Fruit fly (Drosophila melanogaster) whole organism, embryonic: ENCODE results near the gene CG32373.

Experiments used
- Abd-B ChIP-seq: fragments of 200-800 bp; sonication (Bioruptor generic); optimal IDR thresholded peaks from 2 replicates; lab custom pipeline; 2018; ENCODE audit warnings: missing biosample characterization, mild to moderate bottlenecking, missing genetic modification characterization, moderate library complexity
- Antp ChIP-seq: fragments of 200-800 bp; sonication (Bioruptor generic); optimal IDR thresholded peaks from 3 replicates; lab custom pipeline; 2016; ENCODE audit warnings: missing biosample characterization, missing genetic modification characterization
- CG10431 ChIP-seq: fragments of 200-800 bp; sonication (Bioruptor generic); optimal IDR thresholded peaks from 3 replicates; lab custom pipeline; 2018; ENCODE audit warnings: missing biosample characterization, mild to moderate bottlenecking, missing genetic modification characterization
- CG12155 ChIP-seq: fragments of 200-800 bp; sonication (Bioruptor generic); optimal IDR thresholded peaks from 3 replicates; lab custom pipeline; 2016; ENCODE audit warnings: missing biosample characterization, missing genetic modification characterization
- CG13624 ChIP-seq: fragments of 200-800 bp; sonication (Bioruptor generic); optimal IDR thresholded peaks from 2 replicates; lab custom pipeline; 2016; ENCODE audit warnings: missing biosample characterization, missing genetic modification characterization
- CG13894 ChIP-seq: fragments of 200-800 bp; sonication (Bioruptor generic); optimal IDR thresholded peaks from 3 replicates; lab custom pipeline; 2018; ENCODE audit warnings: missing biosample characterization, mild to moderate bottlenecking, missing genetic modification characterization, moderate library complexity
- CG16779 ChIP-seq: fragments of 200-800 bp; sonication (Bioruptor generic); IDR thresholded peaks from 2 replicates; pipeline ENCODE4 v1.3.6; 2022; ENCODE audit warnings: missing biosample characterization, missing genetic modification characterization
- CG16813 ChIP-seq: fragments of 200-800 bp; sonication (Bioruptor generic); IDR thresholded peaks from 3 replicates; pipeline ENCODE4 v1.3.6; 2022; ENCODE audit warnings: missing biosample characterization, missing genetic modification characterization; ENCODE audit not compliant: partially characterized antibody
- CG17612 ChIP-seq: fragments of 200-800 bp; sonication (Bioruptor generic); IDR thresholded peaks from 2 replicates; pipeline ENCODE4 v1.3.6; 2022; ENCODE audit warnings: missing biosample characterization, missing genetic modification characterization
- CG17802 ChIP-seq: fragments of 200-800 bp; sonication (Bioruptor generic); optimal IDR thresholded peaks from 2 replicates; lab custom pipeline; 2018; ENCODE audit warnings: missing biosample characterization, mild to moderate bottlenecking, missing genetic modification characterization, moderate library complexity
- CG18599 ChIP-seq: fragments of 200-800 bp; sonication (Bioruptor generic); optimal IDR thresholded peaks from 3 replicates; lab custom pipeline; 2017; ENCODE audit warnings: missing biosample characterization, missing genetic modification characterization, mild to moderate bottlenecking, moderate library complexity, missing genetic modification reagents
- CG2712 ChIP-seq: fragments of 200-800 bp; optimal IDR thresholded peaks from 3 replicates; lab custom pipeline; 2019; ENCODE audit warnings: missing biosample characterization, mild to moderate bottlenecking, missing genetic modification characterization, moderate library complexity
- CG32532 ChIP-seq: fragments of 200-800 bp; sonication (Bioruptor generic); IDR thresholded peaks from 2 replicates; pipeline ENCODE4 v1.3.6; 2022; ENCODE audit warnings: missing biosample characterization, missing genetic modification characterization
- CG5180 ChIP-seq: fragments of 200-800 bp; sonication (Bioruptor generic); optimal IDR thresholded peaks from 3 replicates; lab custom pipeline; 2017; ENCODE audit warnings: missing biosample characterization, missing genetic modification characterization, mild to moderate bottlenecking, moderate library complexity, missing genetic modification reagents
- CG7357 ChIP-seq: fragments of 200-800 bp; sonication (Bioruptor generic); IDR thresholded peaks from 3 replicates; pipeline ENCODE4 v1.3.6; 2022; ENCODE audit warnings: missing biosample characterization, missing genetic modification characterization
- CG8290 ChIP-seq, 3 experiments: fragments of 200-800 bp; sonication (Bioruptor generic); optimal IDR thresholded peaks; 2 replicates each; lab custom pipeline; 2016 to 2019; ENCODE audit warnings: missing biosample characterization in 3 of 3, missing genetic modification characterization in 3 of 3, mild to moderate bottlenecking in 2 of 3, moderate library complexity in 1 of 3
- CG9437 ChIP-seq: fragments of 200-800 bp; sonication (Bioruptor generic); optimal IDR thresholded peaks from 2 replicates; lab custom pipeline; 2018; ENCODE audit warnings: missing biosample characterization, mild to moderate bottlenecking, missing genetic modification characterization
- Dfd ChIP-seq, 2 experiments: fragments of >200 bp; optimal IDR thresholded peaks; 2 replicates each; lab custom pipeline; 2017; ENCODE audit warnings: missing biosample characterization in 2 of 2, missing genetic modification characterization in 2 of 2
- Dip2 ChIP-seq: fragments of 200-800 bp; sonication (Bioruptor generic); IDR thresholded peaks from 2 replicates; pipeline ENCODE4 v1.3.6; 2022; ENCODE audit warnings: missing biosample characterization, missing genetic modification characterization
- Fer1 ChIP-seq: fragments of 200-800 bp; sonication (Bioruptor generic); optimal IDR thresholded peaks from 2 replicates; lab custom pipeline; 2017; ENCODE audit warnings: missing biosample characterization, mild to moderate bottlenecking, missing genetic modification characterization
- GATAe ChIP-seq: fragments of 200-800 bp; sonication (Bioruptor generic); conservative IDR thresholded peaks from 2 replicates; pipeline ENCODE4 v1.3.6; 2022; ENCODE audit warnings: missing biosample characterization, missing genetic modification characterization
- HHEX ChIP-seq: fragments of 200-800 bp; sonication (Bioruptor generic); optimal IDR thresholded peaks from 3 replicates; lab custom pipeline; 2017; ENCODE audit warnings: missing biosample characterization, mild to moderate bottlenecking, missing genetic modification characterization, missing genetic modification reagents
- Hr3 ChIP-seq: fragments of 200-800 bp; sonication (Bioruptor generic); optimal IDR thresholded peaks from 3 replicates; lab custom pipeline; 2016; ENCODE audit warnings: missing biosample characterization, missing genetic modification characterization
- Kr ChIP-seq: fragments of 200-800 bp; sonication (Bioruptor generic); optimal IDR thresholded peaks from 2 replicates; lab custom pipeline; 2017; ENCODE audit warnings: missing biosample characterization, mild to moderate bottlenecking, missing genetic modification characterization
- Lhr ChIP-seq: fragments of 200-800 bp; sonication (Bioruptor generic); optimal IDR thresholded peaks from 3 replicates; lab custom pipeline; 2017; ENCODE audit warnings: mild to moderate bottlenecking, missing biosample characterization, missing genetic modification reagents, missing genetic modification characterization
- Lpt ChIP-seq: fragments of >200 bp; optimal IDR thresholded peaks from 2 replicates; lab custom pipeline; 2018; ENCODE audit warnings: missing biosample characterization, missing genetic modification characterization
- NC2β ChIP-seq: fragments of 200-800 bp; sonication (Bioruptor generic); optimal IDR thresholded peaks from 2 replicates; lab custom pipeline; 2016; ENCODE audit warnings: missing biosample characterization, missing genetic modification characterization
- Nf-YC ChIP-seq: fragments of 200-800 bp; optimal IDR thresholded peaks from 3 replicates; lab custom pipeline; 2019; ENCODE audit warnings: missing biosample characterization, mild to moderate bottlenecking, missing genetic modification characterization, moderate library complexity
- Pdp1 ChIP-seq, 2 experiments: fragments of 200-800 bp; sonication (Bioruptor generic); optimal IDR thresholded peaks; 3 replicates each; lab custom pipeline; 2016; ENCODE audit warnings: missing biosample characterization in 2 of 2, missing genetic modification characterization in 2 of 2, mild to moderate bottlenecking in 1 of 2, moderate library complexity in 1 of 2
- abd-A ChIP-seq: fragments of 200-800 bp; sonication (Bioruptor generic); optimal IDR thresholded peaks from 3 replicates; lab custom pipeline; 2019; ENCODE audit warnings: missing biosample characterization, mild to moderate bottlenecking, missing genetic modification characterization, moderate library complexity
- cg ChIP-seq: fragments of 200-800 bp; sonication (Bioruptor generic); optimal IDR thresholded peaks from 3 replicates; lab custom pipeline; 2019; ENCODE audit warnings: missing biosample characterization, mild to moderate bottlenecking, missing genetic modification characterization, moderate library complexity
- chinmo ChIP-seq: fragments of 200-800 bp; sonication (Bioruptor generic); IDR thresholded peaks from 4 replicates; pipeline ENCODE4 v1.3.6; 2022; ENCODE audit warnings: missing biosample characterization, missing genetic modification characterization; ENCODE audit not compliant: partially characterized antibody
- disco-r ChIP-seq: fragments of 200-800 bp; sonication (Bioruptor generic); optimal IDR thresholded peaks from 2 replicates; lab custom pipeline; 2016; ENCODE audit warnings: missing biosample characterization, missing genetic modification characterization
- en ChIP-seq: fragments of 200-800 bp; sonication (Bioruptor generic); optimal IDR thresholded peaks from 2 replicates; lab custom pipeline; 2016; ENCODE audit warnings: missing biosample characterization, missing genetic modification characterization
- ewg ChIP-seq: fragments of 200-800 bp; sonication (Bioruptor generic); optimal IDR thresholded peaks from 3 replicates; lab custom pipeline; 2017; ENCODE audit warnings: mild to moderate bottlenecking, missing biosample characterization, missing genetic modification reagents, missing genetic modification characterization
- grau ChIP-seq: fragments of 200-800 bp; optimal IDR thresholded peaks from 3 replicates; lab custom pipeline; 2019; ENCODE audit warnings: missing biosample characterization, mild to moderate bottlenecking, missing genetic modification characterization, moderate library complexity
- insv ChIP-seq, 2 experiments: fragments of 200-800 bp; sonication (Bioruptor generic); optimal IDR thresholded peaks; 3 replicates each; lab custom pipeline; 2016 to 2018; ENCODE audit warnings: missing biosample characterization in 2 of 2, missing genetic modification characterization in 2 of 2
- kni ChIP-seq: fragments of 200-800 bp; sonication (Bioruptor generic); optimal IDR thresholded peaks from 3 replicates; lab custom pipeline; 2017; ENCODE audit warnings: mild to moderate bottlenecking, missing biosample characterization, missing genetic modification reagents, missing genetic modification characterization
- maf-S ChIP-seq: fragments of 200-800 bp; sonication (Bioruptor generic); optimal IDR thresholded peaks from 2 replicates; lab custom pipeline; 2016; ENCODE audit warnings: missing biosample characterization, missing genetic modification characterization
- nerfin-1 ChIP-seq: fragments of 200-800 bp; sonication (Bioruptor generic); optimal IDR thresholded peaks from 3 replicates; lab custom pipeline; 2019; ENCODE audit warnings: missing biosample characterization, mild to moderate bottlenecking, missing genetic modification characterization, moderate library complexity
- onecut ChIP-seq: fragments of 200-800 bp; sonication (Bioruptor generic); IDR thresholded peaks from 2 replicates; pipeline ENCODE4 v1.3.6; 2022; ENCODE audit warnings: missing biosample characterization, missing genetic modification characterization
- pros ChIP-seq: fragments of 200-800 bp; sonication (Bioruptor generic); optimal IDR thresholded peaks from 3 replicates; lab custom pipeline; 2019; ENCODE audit warnings: missing biosample characterization, mild to moderate bottlenecking, missing genetic modification characterization, moderate library complexity
- pum ChIP-seq: fragments of 200-800 bp; sonication (Bioruptor generic); optimal IDR thresholded peaks from 2 replicates; lab custom pipeline; 2016; ENCODE audit warnings: missing biosample characterization, missing genetic modification characterization
- pzg ChIP-seq: fragments of 200-800 bp; sonication (Bioruptor generic); optimal IDR thresholded peaks from 3 replicates; lab custom pipeline; 2018; ENCODE audit warnings: missing biosample characterization, mild to moderate bottlenecking, missing genetic modification characterization, moderate library complexity
- scrt ChIP-seq: fragments of 200-800 bp; sonication (Bioruptor generic); optimal IDR thresholded peaks from 2 replicates; lab custom pipeline; 2018; ENCODE audit warnings: missing biosample characterization, mild to moderate bottlenecking, missing genetic modification characterization, moderate library complexity
- tap ChIP-seq: fragments of 200-800 bp; optimal IDR thresholded peaks from 3 replicates; lab custom pipeline; 2019; ENCODE audit warnings: missing biosample characterization, mild to moderate bottlenecking, missing genetic modification characterization, moderate library complexity
- trh ChIP-seq: fragments of 200-800 bp; sonication (Bioruptor generic); optimal IDR thresholded peaks from 2 replicates; lab custom pipeline; 2016; ENCODE audit warnings: missing biosample characterization, missing genetic modification characterization
- z ChIP-seq: fragments of 200-800 bp; sonication (Bioruptor generic); IDR thresholded peaks from 3 replicates; pipeline ENCODE4 v1.3.6; 2022; ENCODE audit warnings: missing biosample characterization, missing genetic modification characterization

Gene CG32373

DNA sequence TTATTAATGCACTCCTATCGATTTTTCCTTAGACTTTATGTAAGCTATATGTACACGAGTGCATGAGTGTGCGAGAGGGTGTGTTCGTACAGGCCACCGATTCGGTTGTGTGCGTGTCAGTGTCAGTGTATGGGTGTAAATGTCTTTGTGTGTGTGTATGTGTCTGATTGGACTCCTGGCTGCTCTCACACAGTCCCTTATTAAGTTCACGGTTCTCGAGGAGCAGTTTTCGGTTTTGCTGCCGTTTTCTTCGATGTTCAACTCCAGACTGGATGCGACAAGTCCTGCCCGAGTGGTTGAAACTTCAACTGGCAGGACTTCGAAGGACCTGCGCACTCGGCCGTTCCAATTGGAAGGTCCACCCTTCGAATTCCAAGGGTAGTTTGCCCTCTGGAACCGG, 63.0 kb downstream of the CG32373 start (continued):
- TF ChIP-seq Nf-YC (tag; lab: Kevin White, UChicago) (peak; percentile 48), onecut (GFP tag; lab: Robert Waterston, UW) (peak; percentile 84), CG7357 (GFP tag; lab: Robert Waterston, UW) (no peak), CG8290 (GFP tag; optimal IDR thresholded peaks at IDR 0.05; lab: Kevin White, UChicago) (no peak), CG8290 (tag; optimal IDR thresholded peaks at IDR 0.05; lab: Kevin White, UChicago) (no peak), abd-A (tag; lab: Kevin White, UChicago) (peak; percentile 48), Lhr (GFP tag; lab: Kevin White, UChicago) (no peak), cg (GFP tag; lab: Kevin White, UChicago) (peak; percentile 75), CG17612 (GFP tag; lab: Robert Waterston, UW) (no peak), CG32532 (0 out of 2 replicates have a peak, but pooled peaks have one; percentile 7), Dfd (GFP tag; optimal IDR thresholded peaks at IDR 0.05; lab: Kevin White, UChicago) (no peak), z (GFP tag; lab: Robert Waterston, UW) (no peak), chinmo (GFP tag; lab: Robert Waterston, UW) (0 out of 4 replicates have a peak, but pooled peaks have one; percentile 33), kni (GFP tag; lab: Kevin White, UChicago) (no peak), nerfin-1 (tag; lab: Kevin White, UChicago) (peak; percentile 29), Dip2 (GFP tag; lab: Robert Waterston, UW) (no peak), pum (GFP tag; lab: Kevin White, UChicago) (no peak), pros (GFP tag; lab: Kevin White, UChicago) (peak; percentile 64), CG13624 (GFP tag; lab: Kevin White, UChicago) (no peak), CG17802 (tag; lab: Kevin White, UChicago) (peak; percentile 64), CG12155 (GFP tag; lab: Kevin White, UChicago) (no peak), scrt (GFP tag; lab: Kevin White, UChicago) (peak; percentile 53), CG9437 (GFP tag; lab: Kevin White, UChicago) (no peak), CG16813 (GFP tag; lab: Robert Waterston, UW) (no peak), Pdp1 (GFP tag; optimal IDR thresholded peaks at IDR 0.05; lab: Kevin White, UChicago) (no peak), CG18599 (GFP tag; lab: Kevin White, UChicago) (peak; percentile 37), HHEX (GFP tag; lab: Kevin White, UChicago) (no peak), CG16779 (peak; percentile 66), CG10431 (GFP tag; lab: Kevin White, UChicago) (no peak), Hr3 (GFP tag; lab: Kevin White, UChicago) (no peak), pzg (GFP tag; lab: Kevin White, UChicago) (no peak), Antp (GFP tag; lab: Kevin White, UChicago) (no peak), maf-S (GFP tag; lab: Kevin White, UChicago) (no peak), tap (tag; lab: Kevin White, UChicago) (no peak), CG5180 (GFP tag; lab: Kevin White, UChicago) (peak; percentile 55), CG2712 (tag; lab: Kevin White, UChicago) (no peak)

DNA sequence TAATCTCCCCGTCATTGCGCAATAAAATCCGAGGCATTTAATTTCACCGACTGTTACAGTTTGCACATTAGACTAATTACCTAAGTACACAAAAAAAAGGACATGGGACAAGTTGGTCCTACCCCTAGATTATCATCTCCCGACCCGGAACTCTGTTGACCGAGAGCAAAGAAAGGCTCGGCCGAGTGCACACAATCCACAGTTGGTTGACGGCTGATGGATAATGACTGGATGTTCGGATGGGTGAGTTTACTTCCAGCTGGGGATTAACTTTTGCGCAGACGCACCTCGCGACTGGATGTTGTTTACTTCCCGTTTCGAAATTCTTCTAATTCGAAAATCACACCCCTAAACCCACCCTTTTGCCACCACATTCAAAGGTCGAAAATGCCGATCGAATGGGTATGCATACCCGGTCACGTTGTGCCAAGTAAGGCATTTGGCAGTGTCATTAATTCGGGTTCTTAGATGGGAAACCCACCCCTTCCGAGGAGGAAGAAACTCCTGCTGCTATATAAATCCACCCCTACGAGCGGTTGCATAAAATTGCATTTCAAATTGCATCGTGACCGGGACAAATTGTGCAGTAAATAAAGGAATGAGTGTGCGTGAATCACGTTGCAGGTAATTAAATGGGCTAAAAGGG, 64.1 kb downstream of the CG32373 start:
- TF ChIP-seq disco-r (no peak), insv (GFP tag; optimal IDR thresholded peaks at IDR 0.05; lab: Kevin White, UChicago) (peak in 1 of 2 experiments; percentile 63), trh (GFP tag; lab: Kevin White, UChicago) (no peak), GATAe (GFP tag; lab: Robert Waterston, UW) (no peak), chinmo (GFP tag; lab: Robert Waterston, UW) (0 out of 4 replicates have a peak, but pooled peaks have one; percentile 59), Fer1 (GFP tag; lab: Kevin White, UChicago) (no peak), NC2β (GFP tag; lab: Kevin White, UChicago) (no peak), grau (tag; lab: Kevin White, UChicago) (no peak), CG13894 (no peak), Kr (peak; percentile 67), nerfin-1 (tag; lab: Kevin White, UChicago) (peak; percentile 88), ewg (GFP tag; lab: Kevin White, UChicago) (peak; percentile 65), Lpt (GFP tag; lab: Kevin White, UChicago) (no peak), en (GFP tag; lab: Kevin White, UChicago) (no peak), Abd-B (no peak)
